Worm (Caenorhabditis elegans): ENCODE measurements around the gene srh-213.

The srh-213 gene

ce11 chrV:3592099-3592498, 2.7 kb downstream of the srh-213 start, which contains the start of gene T22F3.12:
T22F3.12 (minus strand) TSS chrV:3592199.
- TF ChIP-seq bed-1 (GFP tag; IDR thresholded peaks at IDR 0.05) = no peak

- peak; percentile 28 for TF ChIP-seq nhr-90 (tag; optimal IDR thresholded peaks at IDR 0.05)
- TF ChIP-seq dox-1 (GFP tag; IDR thresholded peaks at IDR 0.05) = no peak
- TF ChIP-seq tbp1 (GFP tag; optimal IDR thresholded peaks at IDR 0.05) = peak; percentile 86
- peak; percentile 5 for TF ChIP-seq ZK185.1 (tag; optimal IDR thresholded peaks at IDR 0.05; ENCODE audit: poor library complexity, severe bottlenecking)
- TF ChIP-seq snpc-3.4 (tag; optimal IDR thresholded peaks at IDR 0.05) = peak; percentile 55
- TF ChIP-seq lin-54 (GFP tag; optimal IDR thresholded peaks at IDR 0.05) = peak; percentile 10
- TF ChIP-seq T26A5.8 (tag; optimal IDR thresholded peaks at IDR 0.05) = no peak
- no peak for TF ChIP-seq atf-7 (tag; optimal IDR thresholded peaks at IDR 0.05)
- TF ChIP-seq F52B5.7 (tag; optimal IDR thresholded peaks at IDR 0.05) = no peak
- no peak for TF ChIP-seq rcor-1 (GFP tag; IDR thresholded peaks at IDR 0.05)
- TF ChIP-seq C17E4.6 (GFP tag; IDR thresholded peaks at IDR 0.05) = 0 out of 2 replicates have a peak, but pooled peaks have one; percentile 38
- TF ChIP-seq Y56A3A.18 (GFP tag; IDR thresholded peaks at IDR 0.05) = 0 out of 2 replicates have a peak, but pooled peaks have one; percentile 20
- peak; percentile 37; the same call in 1 of the 2 replicates for TF ChIP-seq madf-6 (GFP tag; IDR thresholded peaks at IDR 0.05)
- 0 out of 2 replicates have a peak, but pooled peaks have one; percentile 15 for TF ChIP-seq F33H1.4 (GFP tag; IDR thresholded peaks at IDR 0.05)
- TF ChIP-seq lin-26 (GFP tag; IDR thresholded peaks at IDR 0.05) = peak; percentile 87
- TF ChIP-seq lag-1 (GFP tag; IDR thresholded peaks at IDR 0.05) = no peak
- TF ChIP-seq D2030.7 (GFP tag; IDR thresholded peaks at IDR 0.05) = peak; percentile 62
- TF ChIP-seq F39B2.1 (GFP tag; IDR thresholded peaks at IDR 0.05) = no peak
- TF ChIP-seq B0261.1 (tag; optimal IDR thresholded peaks at IDR 0.05) = peak; percentile 65
- peak; percentile 35; the same call in 1 of the 2 replicates for TF ChIP-seq hmg-1.2 (GFP tag; IDR thresholded peaks at IDR 0.05)
- TF ChIP-seq cebp-2 (GFP tag; IDR thresholded peaks at IDR 0.05) = 0 out of 2 replicates have a peak, but pooled peaks have one; percentile 10
- TF ChIP-seq hrde-1 (tag; optimal IDR thresholded peaks at IDR 0.05; ENCODE audit: borderline replicate concordance) = no peak
- TF ChIP-seq rpc-1 (optimal IDR thresholded peaks at IDR 0.05) = peak; percentile 60
- peak; percentile 75 for TF ChIP-seq rpc-1 (tag; optimal IDR thresholded peaks at IDR 0.05)
- TF ChIP-seq ceh-40 (GFP tag; IDR thresholded peaks at IDR 0.05) = 0 out of 2 replicates have a peak, but pooled peaks have one; percentile 62
- TF ChIP-seq madf-8 (GFP tag; conservative IDR thresholded peaks at IDR 0.05) = 0 out of 2 replicates have a peak, but pooled peaks have one; percentile 5
- TF ChIP-seq snpc-1.3 (tag; optimal IDR thresholded peaks at IDR 0.05; ENCODE audit: insufficient read depth) = peak; percentile 10
- peak; percentile 69; the same call in 1 of the 2 replicates for TF ChIP-seq ztf-25 (GFP tag; IDR thresholded peaks at IDR 0.05)
These were observed 6.6 kb downstream of the srh-213 start for ce11 chrV:3588223-3588622.

- TF ChIP-seq xnd-1 (tag; optimal IDR thresholded peaks at IDR 0.05) (no peak), ccch-3 (GFP tag; optimal IDR thresholded peaks at IDR 0.05) (no peak), hmg-1.2 (GFP tag; IDR thresholded peaks at IDR 0.05) (0 out of 2 replicates have a peak, but pooled peaks have one; percentile 11), die-1 (tag; optimal IDR thresholded peaks at IDR 0.05) (no peak), pha-4 (tag; optimal IDR thresholded peaks at IDR 0.05) (no peak), hlh-12 (tag; optimal IDR thresholded peaks at IDR 0.05) (no peak), nhr-179 (tag; optimal IDR thresholded peaks at IDR 0.05) (no peak), ZK185.1 (tag; optimal IDR thresholded peaks at IDR 0.05; ENCODE audit: poor library complexity, severe bottlenecking) (no peak), nhr-27 (tag; optimal IDR thresholded peaks at IDR 0.05) (no peak), egrh-3 (GFP tag; IDR thresholded peaks at IDR 0.05) (peak; percentile 9; the same call in 1 of the 2 replicates), B0336.3 (GFP tag; IDR thresholded peaks at IDR 0.05) (no peak), T07F8.4 (tag; optimal IDR thresholded peaks at IDR 0.05) (no peak), efl-1 (GFP tag; optimal IDR thresholded peaks at IDR 0.05) (no peak), ztf-25 (GFP tag; IDR thresholded peaks at IDR 0.05) (no peak), unc-62 (GFP tag; optimal IDR thresholded peaks at IDR 0.05) (no peak), cebp-2 (GFP tag; IDR thresholded peaks at IDR 0.05) (no peak), Y95B8A.8 (GFP tag; IDR thresholded peaks at IDR 0.05) (no peak), hmg-20 (GFP tag; IDR thresholded peaks at IDR 0.05) (no peak), fkh-3 (tag; optimal IDR thresholded peaks at IDR 0.05) (no peak), unc-130 (GFP tag; optimal IDR thresholded peaks at IDR 0.05) (no peak), bed-1 (GFP tag; IDR thresholded peaks at IDR 0.05) (no peak), repo-1 (tag; optimal IDR thresholded peaks at IDR 0.05) (no peak), nhr-80 (tag; optimal IDR thresholded peaks at IDR 0.05) (no peak)
These were observed 7.2 kb downstream of the srh-213 start for ce11 chrV:3587633-3588032.
